Worm (Caenorhabditis elegans) whole organism, L4/young adult: ENCODE data around the gene K08H2.7.

Source experiments
- W03F9.2 ChIP-seq: fragments of 150-350 bp; optimal IDR thresholded peaks from 2 replicates; lab custom pipeline; 2014; ENCODE audit warnings: missing biosample characterization, missing genetic modification characterization
- dao-5 ChIP-seq: sonication (generic microtip); optimal IDR thresholded peaks from 2 replicates; lab custom pipeline; 2016; ENCODE audit warnings: missing genotype, missing genetic modification characterization, moderate library complexity, missing compliant biosample characterization
- him-1 ChIP-seq: sonication (generic microtip); optimal IDR thresholded peaks from 2 replicates; lab custom pipeline; 2016; ENCODE audit warnings: missing genotype, missing genetic modification reagents, missing genetic modification characterization, missing compliant biosample characterization

ce11 chrX:13237102-13237501 is 11.1 kb downstream of the K08H2.7 start, which contains the start of gene K08H2.3:
- TF ChIP-seq him-1 (tag; lab: Kevin White, UChicago) (no peak), dao-5 (tag; lab: Kevin White, UChicago) (no peak), W03F9.2 (tag; lab: Kevin White, UChicago) (no peak)
